Fruit fly (Drosophila melanogaster) whole organism, embryonic: ENCODE measurements around the gene Pax.

Experiments
- Asciz ChIP-seq: fragments of 200-800 bp; sonication (Bioruptor generic); optimal IDR thresholded peaks from 2 replicates; lab custom pipeline; 2017; ENCODE audit warnings: missing biosample characterization, mild to moderate bottlenecking, missing genetic modification characterization, missing genetic modification reagents
- C15 ChIP-seq: fragments of 200-800 bp; sonication (Bioruptor generic); IDR thresholded peaks from 3 replicates; pipeline ENCODE4 v1.3.6; 2022; ENCODE audit warnings: missing biosample characterization, missing genetic modification characterization
- CG10462 ChIP-seq: fragments of 200-800 bp; sonication (Bioruptor generic); optimal IDR thresholded peaks from 2 replicates; lab custom pipeline; 2016; ENCODE audit warnings: missing biosample characterization, missing genetic modification characterization
- CG13123 ChIP-seq: fragments of 200-800 bp; sonication (Bioruptor generic); optimal IDR thresholded peaks from 2 replicates; lab custom pipeline; 2016; ENCODE audit warnings: missing biosample characterization, missing genetic modification characterization
- CG14441 ChIP-seq: fragments of 200-800 bp; sonication (Bioruptor generic); IDR thresholded peaks from 2 replicates; pipeline ENCODE4 v1.3.6; 2022; ENCODE audit warnings: missing biosample characterization, missing genetic modification characterization
- CG14860 ChIP-seq: fragments of 200-800 bp; sonication (Bioruptor generic); IDR thresholded peaks from 3 replicates; pipeline ENCODE4 v1.3.6; 2022; ENCODE audit warnings: missing biosample characterization, missing genetic modification characterization; ENCODE audit not compliant: partially characterized antibody
- CG16779 ChIP-seq: fragments of 200-800 bp; sonication (Bioruptor generic); IDR thresholded peaks from 2 replicates; pipeline ENCODE4 v1.3.6; 2022; ENCODE audit warnings: missing biosample characterization, missing genetic modification characterization
- CG17568 ChIP-seq: fragments of 200-800 bp; sonication (Bioruptor generic); optimal IDR thresholded peaks from 2 replicates; lab custom pipeline; 2018; ENCODE audit warnings: missing biosample characterization, mild to moderate bottlenecking, missing genetic modification characterization, moderate library complexity
- CG18476 ChIP-seq: fragments of 200-800 bp; sonication (Bioruptor generic); optimal IDR thresholded peaks from 2 replicates; lab custom pipeline; 2016; ENCODE audit warnings: missing biosample characterization, mild to moderate bottlenecking, missing genetic modification characterization
- CG2202 ChIP-seq: fragments of 200-800 bp; sonication (Bioruptor generic); optimal IDR thresholded peaks from 2 replicates; lab custom pipeline; 2018; ENCODE audit warnings: missing biosample characterization, mild to moderate bottlenecking, missing genetic modification characterization
- CG33557 ChIP-seq: fragments of 200-800 bp; sonication (Bioruptor generic); optimal IDR thresholded peaks from 2 replicates; lab custom pipeline; 2019; ENCODE audit warnings: missing biosample characterization, mild to moderate bottlenecking, missing genetic modification characterization, moderate library complexity
- CG3726 ChIP-seq: fragments of 200-800 bp; sonication (Bioruptor generic); IDR thresholded peaks from 3 replicates; pipeline ENCODE4, ENCODE4 v1.3.6; 2022; ENCODE audit warnings: missing biosample characterization, missing genetic modification characterization
- CG3847 ChIP-seq: fragments of 200-800 bp; sonication (Bioruptor generic); IDR thresholded peaks from 2 replicates; pipeline ENCODE4 v1.3.6; 2022; ENCODE audit warnings: missing biosample characterization, missing genetic modification characterization
- CG4820 ChIP-seq: fragments of 200-800 bp; sonication (Bioruptor generic); optimal IDR thresholded peaks from 3 replicates; lab custom pipeline; 2016; ENCODE audit warnings: missing biosample characterization, missing genetic modification characterization
- CG6254 ChIP-seq: fragments of 200-800 bp; sonication (Bioruptor generic); optimal IDR thresholded peaks from 3 replicates; lab custom pipeline; 2017; ENCODE audit warnings: mild to moderate bottlenecking, missing biosample characterization, missing genetic modification reagents, missing genetic modification characterization
- CG6813 ChIP-seq: fragments of 200-800 bp; sonication (Bioruptor generic); optimal IDR thresholded peaks from 2 replicates; lab custom pipeline; 2017; ENCODE audit warnings: missing biosample characterization, missing genetic modification characterization, mild to moderate bottlenecking, moderate library complexity, missing genetic modification reagents
- CG7987 ChIP-seq: fragments of 200-800 bp; sonication (Bioruptor generic); optimal IDR thresholded peaks from 2 replicates; lab custom pipeline; 2018; ENCODE audit warnings: missing biosample characterization, mild to moderate bottlenecking, missing genetic modification characterization, moderate library complexity
- CG9215 ChIP-seq: fragments of 200-800 bp; sonication (Bioruptor generic); IDR thresholded peaks from 2 replicates; pipeline ENCODE4 v1.3.6; 2022; ENCODE audit warnings: missing biosample characterization, missing genetic modification characterization
- CkIIα-i1 ChIP-seq: fragments of 200-800 bp; sonication (Bioruptor generic); IDR thresholded peaks from 2 replicates; pipeline ENCODE4 v1.3.6; 2022; ENCODE audit warnings: missing biosample characterization, missing genetic modification characterization
- Dfd ChIP-seq, 2 experiments: fragments of >200 bp; optimal IDR thresholded peaks; 2 replicates each; lab custom pipeline; 2017; ENCODE audit warnings: missing biosample characterization in 2 of 2, missing genetic modification characterization in 2 of 2
- Dref ChIP-seq: fragments of 200-800 bp; sonication (Bioruptor generic); IDR thresholded peaks from 2 replicates; pipeline ENCODE4 v1.3.6; 2022; ENCODE audit warnings: missing biosample characterization, missing genetic modification characterization
- Eip74EF ChIP-seq, 2 experiments: fragments of 200-800 bp in 1 of 2; fragments of >200 bp in 1 of 2; sonication (Bioruptor generic) in 1 of 2; optimal IDR thresholded peaks; 2 replicates each; lab custom pipeline; 2017 to 2019; ENCODE audit warnings: missing biosample characterization in 2 of 2, missing genetic modification characterization in 2 of 2, mild to moderate bottlenecking in 1 of 2, moderate library complexity in 1 of 2
- GATAe ChIP-seq: fragments of 200-800 bp; sonication (Bioruptor generic); conservative IDR thresholded peaks from 2 replicates; pipeline ENCODE4 v1.3.6; 2022; ENCODE audit warnings: missing biosample characterization, missing genetic modification characterization
- Hey ChIP-seq: fragments of 200-800 bp; sonication (Bioruptor generic); optimal IDR thresholded peaks from 3 replicates; lab custom pipeline; 2018; ENCODE audit warnings: missing biosample characterization, mild to moderate bottlenecking, missing genetic modification characterization
- Hmr ChIP-seq: fragments of 200-800 bp; sonication (Bioruptor generic); optimal IDR thresholded peaks from 3 replicates; lab custom pipeline; 2017; ENCODE audit warnings: mild to moderate bottlenecking, missing biosample characterization, missing genetic modification reagents, missing genetic modification characterization
- Nf-YB ChIP-seq: fragments of 200-800 bp; sonication (Bioruptor generic); optimal IDR thresholded peaks from 3 replicates; lab custom pipeline; 2019; ENCODE audit warnings: missing biosample characterization, mild to moderate bottlenecking, missing genetic modification characterization, moderate library complexity
- Nf-YC ChIP-seq: fragments of 200-800 bp; optimal IDR thresholded peaks from 3 replicates; lab custom pipeline; 2019; ENCODE audit warnings: missing biosample characterization, mild to moderate bottlenecking, missing genetic modification characterization, moderate library complexity
- Sry-δ ChIP-seq: fragments of 200-800 bp; sonication (Bioruptor generic); optimal IDR thresholded peaks from 2 replicates; lab custom pipeline; 2016; ENCODE audit warnings: missing biosample characterization, missing genetic modification characterization
- Xbp1 ChIP-seq: fragments of 200-800 bp; sonication (Bioruptor generic); optimal IDR thresholded peaks from 3 replicates; lab custom pipeline; 2016; ENCODE audit warnings: missing biosample characterization, mild to moderate bottlenecking, missing genetic modification characterization
- ac ChIP-seq: fragments of 200-800 bp; sonication (Bioruptor generic); optimal IDR thresholded peaks from 3 replicates; lab custom pipeline; 2017; ENCODE audit warnings: missing biosample characterization, mild to moderate bottlenecking, missing genetic modification characterization
- bcd ChIP-seq: fragments of 200-800 bp; sonication (Bioruptor generic); optimal IDR thresholded peaks from 2 replicates; lab custom pipeline; 2017; ENCODE audit warnings: missing biosample characterization, mild to moderate bottlenecking, missing genetic modification characterization
- br ChIP-seq: fragments of >200 bp; optimal IDR thresholded peaks from 2 replicates; lab custom pipeline; 2017
- bsh ChIP-seq, 2 experiments: fragments of 200-800 bp; sonication (Bioruptor generic); optimal IDR thresholded peaks; 2 replicates each; lab custom pipeline; 2017 to 2018; ENCODE audit warnings: mild to moderate bottlenecking in 2 of 2, missing biosample characterization in 2 of 2, missing genetic modification characterization in 2 of 2, moderate library complexity in 1 of 2
- cad ChIP-seq: fragments of >200 bp; optimal IDR thresholded peaks from 2 replicates; lab custom pipeline; 2017; ENCODE audit warnings: missing biosample characterization, missing genetic modification characterization
- cg ChIP-seq: fragments of 200-800 bp; sonication (Bioruptor generic); optimal IDR thresholded peaks from 3 replicates; lab custom pipeline; 2019; ENCODE audit warnings: missing biosample characterization, mild to moderate bottlenecking, missing genetic modification characterization, moderate library complexity
- ci ChIP-seq: fragments of 200-800 bp; sonication (Bioruptor generic); IDR thresholded peaks from 3 replicates; pipeline ENCODE4 v1.3.6; 2022; ENCODE audit warnings: missing biosample characterization, missing genetic modification characterization
- disco-r ChIP-seq: fragments of 200-800 bp; sonication (Bioruptor generic); optimal IDR thresholded peaks from 2 replicates; lab custom pipeline; 2016; ENCODE audit warnings: missing biosample characterization, missing genetic modification characterization
- dpn ChIP-seq, 2 experiments: fragments of 200-800 bp; sonication (Bioruptor generic); optimal IDR thresholded peaks; 3 replicates each; lab custom pipeline; 2016; ENCODE audit warnings: missing biosample characterization in 2 of 2, missing genetic modification characterization in 2 of 2
- en ChIP-seq: fragments of 200-800 bp; sonication (Bioruptor generic); optimal IDR thresholded peaks from 2 replicates; lab custom pipeline; 2016; ENCODE audit warnings: missing biosample characterization, missing genetic modification characterization
- eve ChIP-seq, 2 experiments: fragments of >200 bp; optimal IDR thresholded peaks; 2 replicates each; lab custom pipeline; 2017; ENCODE audit warnings: missing biosample characterization in 2 of 2, missing genetic modification characterization in 2 of 2
- h ChIP-seq: fragments of >200 bp; optimal IDR thresholded peaks from 2 replicates; lab custom pipeline; 2017
- maf-S ChIP-seq: fragments of 200-800 bp; sonication (Bioruptor generic); optimal IDR thresholded peaks from 2 replicates; lab custom pipeline; 2016; ENCODE audit warnings: missing biosample characterization, missing genetic modification characterization
- mirr ChIP-seq: fragments of 200-800 bp; sonication (Bioruptor generic); optimal IDR thresholded peaks from 3 replicates; lab custom pipeline; 2018; ENCODE audit warnings: missing biosample characterization, mild to moderate bottlenecking, missing genetic modification characterization
- oc ChIP-seq: fragments of 200-800 bp; sonication (Bioruptor generic); optimal IDR thresholded peaks from 2 replicates; lab custom pipeline; 2018; ENCODE audit warnings: missing biosample characterization, mild to moderate bottlenecking, missing genetic modification characterization, moderate library complexity
- sc ChIP-seq, 3 experiments: fragments of >200 bp in 2 of 3; fragments of 200-800 bp in 1 of 3; sonication (Bioruptor generic) in 1 of 3; optimal IDR thresholded peaks; 2 replicates in 2 of 3; 3 replicates in 1 of 3; lab custom pipeline; 2017; ENCODE audit warnings: mild to moderate bottlenecking in 1 of 3, missing biosample characterization in 1 of 3, missing genetic modification characterization in 1 of 3, missing genetic modification reagents in 1 of 3
- sisA ChIP-seq: fragments of 200-800 bp; sonication (Bioruptor generic); IDR thresholded peaks from 2 replicates; pipeline ENCODE4 v1.3.6; 2022; ENCODE audit warnings: missing biosample characterization, missing genetic modification characterization
- slou ChIP-seq: fragments of 200-800 bp; sonication (Bioruptor generic); optimal IDR thresholded peaks from 3 replicates; lab custom pipeline; 2016; ENCODE audit warnings: missing biosample characterization, missing genetic modification characterization
- tna ChIP-seq: fragments of 200-800 bp; sonication (Bioruptor generic); IDR thresholded peaks from 2 replicates; pipeline ENCODE4 v1.3.6; 2022; ENCODE audit warnings: missing biosample characterization, missing genetic modification characterization; ENCODE audit not compliant: partially characterized antibody
- twi ChIP-seq: fragments of 200-800 bp; optimal IDR thresholded peaks from 2 replicates; lab custom pipeline; 2019; ENCODE audit warnings: missing biosample characterization, mild to moderate bottlenecking, missing genetic modification characterization, moderate library complexity
- tx ChIP-seq: fragments of 200-800 bp; sonication (Bioruptor generic); optimal IDR thresholded peaks from 2 replicates; lab custom pipeline; 2016; ENCODE audit warnings: missing biosample characterization, missing genetic modification characterization

Pax gene

DNA sequence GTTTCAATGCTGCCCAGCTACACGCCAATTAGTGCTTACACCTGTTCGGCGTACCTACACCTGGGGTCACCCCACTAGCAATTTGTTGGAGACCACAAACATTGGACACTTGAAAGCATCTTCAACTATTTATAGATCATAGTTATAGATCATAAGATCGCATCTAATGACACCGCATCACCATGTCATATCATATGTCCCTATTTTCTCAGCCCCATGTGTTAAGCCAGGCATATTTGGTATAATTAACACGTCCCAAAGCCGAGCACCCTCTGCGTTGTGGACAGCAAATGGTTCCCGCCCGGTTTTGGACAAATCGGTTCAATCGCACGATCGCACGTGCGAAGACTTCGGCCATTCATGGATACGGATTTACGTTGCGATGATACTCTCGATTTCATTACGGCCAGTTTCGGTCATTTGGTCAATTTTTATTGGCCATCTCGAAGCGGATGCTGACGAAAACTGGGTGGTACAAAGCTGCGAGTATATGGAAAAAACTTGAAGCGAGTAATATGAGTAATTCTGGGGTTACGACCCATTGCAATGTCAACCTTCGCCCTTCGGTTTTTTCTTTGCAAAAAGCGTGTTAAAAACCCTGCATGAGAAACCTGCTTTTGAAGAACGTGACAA is 13.3 kb upstream of the Pax start (continued):
- no peak for TF ChIP-seq CkIIα-i1
- no peak for TF ChIP-seq CG14860 (GFP tag; lab: Robert Waterston, UW)
- no peak for TF ChIP-seq Dref
- TF ChIP-seq GATAe (GFP tag; lab: Robert Waterston, UW), result no peak
- peak; percentile 15 for TF ChIP-seq CG2202
- peak; percentile 46 for TF ChIP-seq CG6254
- peak; percentile 9 for TF ChIP-seq Sry-δ (GFP tag; lab: Kevin White, UChicago)
- TF ChIP-seq Eip74EF (GFP tag; optimal IDR thresholded peaks at IDR 0.05; lab: Kevin White, UChicago), result peak in 1 of 2 experiments; percentile 72
- TF ChIP-seq bsh (GFP tag; optimal IDR thresholded peaks at IDR 0.05; lab: Kevin White, UChicago), result peak in 1 of 2 experiments; percentile 77
- TF ChIP-seq tx (GFP tag; lab: Kevin White, UChicago), result peak; percentile 53
- no peak for TF ChIP-seq h (lab: Kevin White, UChicago)
- TF ChIP-seq CG33557 (GFP tag; lab: Kevin White, UChicago), result peak; percentile 45
- peak; percentile 53 for TF ChIP-seq CG17568 (GFP tag; lab: Kevin White, UChicago)
- TF ChIP-seq Dfd (GFP tag; optimal IDR thresholded peaks at IDR 0.05; lab: Kevin White, UChicago), result no peak
- peak; percentile 33 for TF ChIP-seq CG6813 (GFP tag; lab: Kevin White, UChicago)
- peak; percentile 68 for TF ChIP-seq Asciz (GFP tag; lab: Kevin White, UChicago)
- peak; percentile 65; the same call in 1 of the 2 replicates for TF ChIP-seq CG16779 (GFP tag; lab: Robert Waterston, UW)
- peak; percentile 70 for TF ChIP-seq bcd (GFP tag; lab: Kevin White, UChicago)
- TF ChIP-seq CG14441, result peak; percentile 79
- 0 out of 3 replicates have a peak, but pooled peaks have one; percentile 60 for TF ChIP-seq CG3726
- no peak for TF ChIP-seq tna (GFP tag; lab: Robert Waterston, UW)
- TF ChIP-seq ac (GFP tag; lab: Kevin White, UChicago), result peak; percentile 25
- peak; percentile 67 for TF ChIP-seq CG13123
- TF ChIP-seq CG9215 (GFP tag; lab: Robert Waterston, UW), result peak; percentile 56
- TF ChIP-seq sisA (GFP tag; lab: Robert Waterston, UW), result peak; percentile 73
- TF ChIP-seq C15 (GFP tag; lab: Robert Waterston, UW), result no peak
- TF ChIP-seq Xbp1 (GFP tag; lab: Kevin White, UChicago), result peak; percentile 94
- TF ChIP-seq oc (tag; lab: Kevin White, UChicago), result peak; percentile 93
- TF ChIP-seq CG18476 (GFP tag; lab: Kevin White, UChicago), result peak; percentile 53
- TF ChIP-seq mirr (GFP tag; lab: Kevin White, UChicago), result peak; percentile 78
- peak; percentile 40 for TF ChIP-seq Nf-YB (GFP tag; lab: Kevin White, UChicago)
- TF ChIP-seq CG7987 (GFP tag; lab: Kevin White, UChicago), result peak; percentile 59
- TF ChIP-seq CG4820 (GFP tag; lab: Kevin White, UChicago), result peak; percentile 58
- no peak for TF ChIP-seq eve (GFP tag; optimal IDR thresholded peaks at IDR 0.05; lab: Kevin White, UChicago)
- TF ChIP-seq cad (GFP tag; lab: Kevin White, UChicago), result no peak
- peak; percentile 71 for TF ChIP-seq Hmr (GFP tag; lab: Kevin White, UChicago)
- peak; percentile 89 for TF ChIP-seq maf-S (GFP tag; lab: Kevin White, UChicago)
- no peak for TF ChIP-seq cg (GFP tag; lab: Kevin White, UChicago)
- TF ChIP-seq Nf-YC, result peak; percentile 8
- no peak for TF ChIP-seq sc (optimal IDR thresholded peaks at IDR 0.05; lab: Kevin White, UChicago)
- peak; percentile 54 for TF ChIP-seq sc (GFP tag; optimal IDR thresholded peaks at IDR 0.05; lab: Kevin White, UChicago)
- TF ChIP-seq Hey (tag; lab: Kevin White, UChicago), result no peak
- TF ChIP-seq disco-r (GFP tag; lab: Kevin White, UChicago), result peak; percentile 41
- TF ChIP-seq slou (GFP tag; lab: Kevin White, UChicago), result no peak
- TF ChIP-seq CG10462, result peak; percentile 66
- peak; percentile 90 for TF ChIP-seq CG3847 (GFP tag; lab: Robert Waterston, UW)
- TF ChIP-seq twi (tag; lab: Kevin White, UChicago), result peak; percentile 76
- peak; percentile 97 for TF ChIP-seq ci (GFP tag; lab: Robert Waterston, UW)
- TF ChIP-seq br, result no peak
- peak; percentile 59 to 79 for TF ChIP-seq dpn (GFP tag; optimal IDR thresholded peaks at IDR 0.05; lab: Kevin White, UChicago)
- peak; percentile 93 for TF ChIP-seq en (GFP tag; lab: Kevin White, UChicago)
